Worm (Caenorhabditis elegans) whole organism, dauer: ENCODE measurements around the gene F15A4.2.
"Not testable (repeated sequence)": the region's sequence is repeated elsewhere in the genome, so short reads cannot be mapped to it uniquely, and the experiment has no call there.

Source experiments
- unc-62 ChIP-seq: sonication (generic microtip); optimal IDR thresholded peaks from 2 replicates; lab custom pipeline; 2017; ENCODE audit warnings: missing biosample characterization, missing genetic modification reagents, missing genetic modification characterization

Gene F15A4.2

DNA sequence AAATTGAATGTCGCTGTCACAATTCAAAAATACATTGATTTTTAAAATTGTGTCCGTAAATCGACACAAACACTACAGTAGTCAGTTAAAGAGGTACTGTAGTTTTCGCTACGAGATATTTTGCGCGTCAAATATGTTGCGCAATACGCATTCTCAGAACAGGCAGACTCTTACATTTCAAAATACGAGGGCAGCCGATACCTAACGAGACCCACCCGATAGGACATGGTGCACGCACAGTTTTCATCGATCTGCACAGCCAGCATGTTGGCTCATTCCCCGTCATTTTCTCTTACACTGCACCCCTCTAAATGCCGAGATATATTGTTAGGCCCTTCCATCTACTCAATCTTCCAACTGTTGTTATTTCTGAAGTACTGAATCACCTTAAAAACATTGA lies at the start of gene F15A4.2:
TSS of gene F15A4.2 (plus strand) at position 301 of the 400 bp plus-strand sequence.
- no peak for TF ChIP-seq unc-62 (GFP tag; lab: Kevin White, UChicago)

DNA sequence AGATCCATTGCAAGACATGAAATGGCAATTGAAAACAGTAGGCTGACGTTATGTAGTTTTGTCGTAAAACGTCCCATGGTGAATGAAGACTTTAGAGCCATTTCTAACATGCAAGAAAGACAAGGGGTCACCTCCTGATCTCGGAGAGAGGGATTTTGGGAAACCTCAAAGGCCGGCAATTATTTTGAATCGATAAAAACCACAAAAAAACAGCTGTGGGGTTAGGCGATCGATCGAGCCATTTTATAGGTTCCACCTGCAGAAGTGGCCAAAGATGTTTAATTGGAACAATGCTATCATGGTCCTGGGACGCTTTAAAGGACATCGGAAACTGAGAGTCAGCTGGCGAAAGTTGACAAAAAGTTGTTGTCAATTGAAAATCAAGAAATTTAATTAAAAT lies 47.5 kb upstream of the F15A4.2 start, which contains the start of gene Y57A10C.11:
TSS of gene Y57A10C.11 (minus strand) at position 101 of the 400 bp plus-strand sequence.
- no peak for TF ChIP-seq unc-62 (GFP tag; lab: Kevin White, UChicago)

DNA sequence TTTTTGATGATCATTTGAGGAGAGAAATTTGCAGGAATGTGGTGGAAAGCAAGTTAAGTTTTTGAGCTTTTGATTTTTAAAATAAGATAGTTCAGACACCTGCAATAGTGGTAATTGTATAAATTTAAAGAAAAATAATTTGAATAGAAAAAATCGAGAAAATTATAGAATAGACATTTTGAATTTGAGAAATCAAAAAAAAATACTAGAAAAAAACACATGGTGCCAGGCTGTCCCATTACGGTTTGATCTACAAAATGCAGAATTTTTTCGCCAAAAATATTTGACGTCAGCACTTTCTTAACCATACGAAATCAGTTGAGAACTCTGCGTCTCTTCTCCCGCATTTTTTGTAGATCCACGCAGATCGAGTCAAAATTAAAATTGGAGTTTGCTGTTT lies 44.8 kb upstream of the F15A4.2 start, which contains the start of gene sre-27:
TSS of gene sre-27 (minus strand) at position 101 of the 400 bp plus-strand sequence.
- TF ChIP-seq unc-62 (GFP tag; lab: Kevin White, UChicago): no peak

- TF ChIP-seq unc-62 (GFP tag; lab: Kevin White, UChicago): no peak
These were observed 44.3 kb upstream of the F15A4.2 start for ce11 chrII:12417996-12418395.

ce11 chrII:12420486-12420885 lies 41.9 kb upstream of the F15A4.2 start, which contains the start of gene sre-26:
Gene sre-26, minus strand, starts transcription at chrII:12420586.
- TF ChIP-seq unc-62 (GFP tag; lab: Kevin White, UChicago): no peak

DNA sequence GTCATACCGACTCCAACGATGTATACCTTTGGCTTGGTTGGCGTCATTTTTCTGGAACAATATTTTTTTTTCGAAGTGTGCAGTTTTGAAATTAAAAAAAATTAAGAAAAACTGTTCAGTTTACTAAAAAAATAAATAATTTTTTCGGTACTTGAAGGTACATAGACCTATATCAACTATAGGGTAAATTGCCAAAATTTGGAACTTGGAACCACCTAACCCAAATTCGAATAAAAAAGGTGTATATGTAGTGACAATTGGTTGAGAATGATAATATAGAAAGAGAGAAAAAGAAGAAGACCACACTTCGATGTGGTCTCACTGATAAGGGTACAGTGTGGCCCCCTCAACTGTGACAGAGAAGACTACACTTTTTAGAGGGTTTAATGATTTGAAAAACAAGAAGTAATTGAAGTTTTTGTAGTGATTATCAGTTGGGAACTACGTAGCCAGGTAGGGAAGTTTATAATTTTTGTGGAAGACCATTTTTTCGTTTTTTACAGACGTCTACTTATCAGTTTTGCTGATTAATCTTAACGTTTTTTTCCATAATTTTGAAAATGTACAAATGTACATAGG lies 36.6 kb upstream of the F15A4.2 start, which contains the start of gene daf-22:
TSS of gene daf-22 (minus strand) at position 51 of the 579 bp plus-strand sequence.
- no peak for TF ChIP-seq unc-62 (GFP tag; lab: Kevin White, UChicago)

- TF ChIP-seq unc-62 (GFP tag; lab: Kevin White, UChicago): no peak
These were observed 32.6 kb upstream of the F15A4.2 start, which contains the start of gene Y57A10C.8 for ce11 chrII:12429743-12430142. Gene Y57A10C.8, minus strand, starts transcription at chrII:12429843.

DNA sequence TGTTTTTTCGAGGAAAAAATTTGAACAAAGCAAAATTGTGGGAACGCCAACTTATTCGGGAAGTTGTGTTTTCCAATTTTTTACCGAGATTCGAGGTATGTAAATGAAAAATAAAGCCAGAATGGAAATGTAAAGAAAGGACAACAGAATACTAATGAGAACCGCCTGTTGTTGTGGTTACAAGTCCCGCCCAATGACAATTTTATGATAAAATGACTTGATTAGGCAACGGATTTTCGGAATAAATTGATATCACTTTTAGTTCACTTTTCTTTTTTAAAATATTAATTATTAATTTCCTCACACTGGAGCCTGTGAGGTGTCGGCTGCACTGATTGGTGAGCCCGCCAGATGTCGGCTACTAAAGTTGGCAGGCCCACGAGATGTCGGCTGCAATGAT lies 30.0 kb upstream of the F15A4.2 start, which contains the start of gene dct-12:
TSS of gene dct-12 (minus strand) at position 101 of the 400 bp plus-strand sequence.
- no peak for TF ChIP-seq unc-62 (GFP tag; lab: Kevin White, UChicago)

DNA sequence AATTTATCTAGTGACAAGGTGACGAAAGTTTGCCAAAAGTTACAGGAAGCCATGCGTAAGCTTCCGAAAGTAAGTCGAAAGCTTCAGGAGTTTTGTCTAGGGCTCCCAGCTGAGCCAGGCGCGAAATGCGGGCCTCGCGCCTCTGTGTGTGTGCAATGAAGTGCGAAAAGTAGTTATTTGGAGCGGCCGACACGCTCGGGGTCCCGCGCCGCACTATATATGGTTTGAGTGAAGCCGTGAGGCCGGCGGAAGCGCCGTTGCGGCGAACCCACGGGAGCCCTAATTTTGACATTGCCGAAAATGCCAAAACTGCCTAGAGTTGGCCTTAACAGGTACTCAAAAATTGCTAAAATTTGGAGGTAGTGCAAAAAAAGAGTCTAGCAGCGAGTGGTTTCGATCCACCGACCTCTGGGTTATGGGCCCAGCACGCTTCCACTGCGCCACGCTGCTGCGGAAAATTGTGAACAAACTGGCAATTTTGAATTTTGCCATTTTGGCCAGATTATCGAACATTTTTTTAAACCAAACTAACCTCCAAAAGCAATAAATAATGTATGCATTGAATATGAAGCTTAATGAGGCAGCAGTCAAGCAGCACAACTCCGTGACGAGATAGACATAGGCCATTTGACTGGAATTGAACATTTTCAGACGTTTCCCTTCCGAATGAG lies 27.0 kb upstream of the F15A4.2 start:
- TF ChIP-seq unc-62 (GFP tag; lab: Kevin White, UChicago): no peak

ce11 chrII:12436717-12437116 lies 25.6 kb upstream of the F15A4.2 start:
- TF ChIP-seq unc-62 (GFP tag; lab: Kevin White, UChicago): no peak

DNA sequence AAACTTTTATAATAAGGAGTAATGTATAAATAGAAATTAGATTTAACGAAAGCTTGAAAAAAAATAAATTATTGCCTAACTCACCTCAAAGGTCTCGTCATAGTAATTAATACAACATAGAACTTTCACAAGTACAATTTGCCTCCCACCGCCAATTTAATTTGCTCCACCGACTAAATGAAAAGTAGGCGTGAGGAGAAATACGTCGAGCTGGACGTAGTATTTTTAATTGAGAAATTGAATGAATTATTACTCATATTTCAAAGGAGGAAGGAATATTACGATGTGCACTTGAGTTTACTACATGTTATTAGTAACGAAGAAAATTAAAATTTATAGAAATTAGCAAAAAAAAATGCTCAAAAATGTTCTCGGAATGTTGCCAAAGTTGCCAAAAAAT lies 23.9 kb upstream of the F15A4.2 start, which contains the start of gene Y57A10C.9:
TSS of gene Y57A10C.9 (minus strand) at position 101 of the 400 bp plus-strand sequence.
- TF ChIP-seq unc-62 (GFP tag; lab: Kevin White, UChicago): no peak

- TF ChIP-seq unc-62 (GFP tag; lab: Kevin White, UChicago): not testable (repeated sequence)
These were observed 21.2 kb upstream of the F15A4.2 start, which contains the start of gene Y57A10C.10 for ce11 chrII:12441164-12441563. Gene Y57A10C.10, minus strand, starts transcription at chrII:12441264.

ce11 chrII:12444679-12445376 lies 17.5 kb upstream of the F15A4.2 start, which contains the start of the genes W05H5.1 and pitr-6:
Gene W05H5.1, minus strand, starts transcription at chrII:12444779.
Gene pitr-6, plus strand, starts transcription at chrII:12445326.
- TF ChIP-seq unc-62 (GFP tag; lab: Kevin White, UChicago): no peak

- TF ChIP-seq unc-62 (GFP tag; lab: Kevin White, UChicago): no peak
These were observed 14.1 kb upstream of the F15A4.2 start, which contains the start of gene srh-27 for ce11 chrII:12448241-12448640. Gene srh-27, plus strand, starts transcription at chrII:12448541.

DNA sequence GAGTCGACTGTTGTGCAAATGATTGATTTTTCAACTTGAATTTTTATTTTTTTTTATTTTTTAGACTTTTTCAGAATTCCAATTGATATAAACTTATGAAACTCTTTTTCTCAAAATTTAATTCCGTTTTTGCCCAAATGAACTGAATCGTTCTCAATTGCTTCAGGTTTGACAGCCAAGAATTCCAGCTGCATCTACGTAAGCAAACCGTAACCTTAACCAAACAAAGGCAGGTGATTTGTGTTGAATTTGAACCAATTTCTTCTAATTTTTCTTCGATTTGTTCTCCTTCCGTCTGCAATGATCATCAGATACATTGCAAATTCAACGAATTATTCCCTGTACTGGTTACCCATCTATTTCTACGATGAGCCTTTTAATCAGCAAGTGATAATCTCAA lies 12.5 kb upstream of the F15A4.2 start, which contains the start of gene sre-34:
TSS of gene sre-34 (plus strand) at position 301 of the 400 bp plus-strand sequence.
- TF ChIP-seq unc-62 (GFP tag; lab: Kevin White, UChicago): no peak
